Fruit fly (Drosophila melanogaster) whole organism, embryonic: ENCODE data around the gene jet.
A peak's percentile ranks its signal among the peaks of the same experiment; 100 is the strongest.

ENCODE experiments used
- Aef1 ChIP-seq: fragments of 200-800 bp; sonication (Bioruptor generic); IDR thresholded peaks from 3 replicates; pipeline ENCODE4 v1.3.6; 2022; ENCODE audit warnings: missing biosample characterization, missing genetic modification characterization
- CG11560 ChIP-seq: fragments of 200-800 bp; sonication (Bioruptor generic); IDR thresholded peaks from 3 replicates; pipeline ENCODE4 v1.3.6; 2022; ENCODE audit warnings: missing biosample characterization, missing genetic modification characterization
- CG11696 ChIP-seq: fragments of 200-800 bp; sonication (Bioruptor generic); IDR thresholded peaks from 2 replicates; pipeline ENCODE4 v1.3.6; 2022; ENCODE audit warnings: missing biosample characterization, missing genetic modification characterization
- CG12744 ChIP-seq: fragments of 200-800 bp; sonication (Bioruptor generic); optimal IDR thresholded peaks from 2 replicates; lab custom pipeline; 2016; ENCODE audit warnings: missing biosample characterization, missing genetic modification characterization
- CG13624 ChIP-seq: fragments of 200-800 bp; sonication (Bioruptor generic); optimal IDR thresholded peaks from 2 replicates; lab custom pipeline; 2016; ENCODE audit warnings: missing biosample characterization, missing genetic modification characterization
- CG15011 ChIP-seq: fragments of 200-800 bp; sonication (Bioruptor generic); optimal IDR thresholded peaks from 3 replicates; lab custom pipeline; 2018; ENCODE audit warnings: missing biosample characterization, mild to moderate bottlenecking, missing genetic modification characterization
- CG1602 ChIP-seq: fragments of 200-800 bp; sonication (Bioruptor generic); optimal IDR thresholded peaks from 3 replicates; lab custom pipeline; 2016; ENCODE audit warnings: missing biosample characterization, missing genetic modification characterization
- CG17359 ChIP-seq: fragments of 200-800 bp; sonication (Bioruptor generic); optimal IDR thresholded peaks from 3 replicates; lab custom pipeline; 2018; ENCODE audit warnings: missing biosample characterization, mild to moderate bottlenecking, missing genetic modification characterization, moderate library complexity
- CG18262 ChIP-seq: fragments of 200-800 bp; optimal IDR thresholded peaks from 3 replicates; lab custom pipeline; 2019; ENCODE audit warnings: missing biosample characterization, mild to moderate bottlenecking, missing genetic modification characterization, moderate library complexity
- CG2116 ChIP-seq: fragments of 200-800 bp; sonication (Bioruptor generic); optimal IDR thresholded peaks from 3 replicates; lab custom pipeline; 2018; ENCODE audit warnings: missing biosample characterization, mild to moderate bottlenecking, missing genetic modification characterization
- CG32532 ChIP-seq: fragments of 200-800 bp; sonication (Bioruptor generic); IDR thresholded peaks from 2 replicates; pipeline ENCODE4 v1.3.6; 2022; ENCODE audit warnings: missing biosample characterization, missing genetic modification characterization
- CG32767 ChIP-seq: fragments of 200-800 bp; sonication (Bioruptor generic); IDR thresholded peaks from 2 replicates; pipeline ENCODE4 v1.3.6; 2022; ENCODE audit warnings: missing biosample characterization, missing genetic modification characterization
- CG33557 ChIP-seq: fragments of 200-800 bp; sonication (Bioruptor generic); optimal IDR thresholded peaks from 2 replicates; lab custom pipeline; 2019; ENCODE audit warnings: missing biosample characterization, mild to moderate bottlenecking, missing genetic modification characterization, moderate library complexity
- CG3995 ChIP-seq: fragments of 200-800 bp; sonication (Bioruptor generic); optimal IDR thresholded peaks from 3 replicates; lab custom pipeline; 2016; ENCODE audit warnings: missing biosample characterization, missing genetic modification characterization
- CG4404 ChIP-seq: fragments of 200-800 bp; sonication (Bioruptor generic); IDR thresholded peaks from 2 replicates; pipeline ENCODE4 v1.3.6; 2022; ENCODE audit warnings: missing biosample characterization, missing genetic modification characterization
- CG4854 ChIP-seq: fragments of 200-800 bp; sonication (Bioruptor generic); optimal IDR thresholded peaks from 2 replicates; lab custom pipeline; 2016; ENCODE audit warnings: missing biosample characterization, missing genetic modification characterization, inconsistent platforms
- CG7928 ChIP-seq: fragments of 200-800 bp; sonication (Bioruptor generic); optimal IDR thresholded peaks from 2 replicates; lab custom pipeline; 2017; ENCODE audit warnings: missing biosample characterization, mild to moderate bottlenecking, missing genetic modification characterization
- CG8290 ChIP-seq, 3 experiments: fragments of 200-800 bp; sonication (Bioruptor generic); optimal IDR thresholded peaks; 2 replicates each; lab custom pipeline; 2016 to 2019; ENCODE audit warnings: missing biosample characterization in 3 of 3, missing genetic modification characterization in 3 of 3, mild to moderate bottlenecking in 2 of 3, moderate library complexity in 1 of 3
- CG8388 ChIP-seq: fragments of 200-800 bp; sonication (Bioruptor generic); optimal IDR thresholded peaks from 2 replicates; lab custom pipeline; 2019; ENCODE audit warnings: missing biosample characterization, mild to moderate bottlenecking, missing genetic modification characterization, moderate library complexity
- CG8924 ChIP-seq: fragments of 200-800 bp; optimal IDR thresholded peaks from 3 replicates; lab custom pipeline; 2019; ENCODE audit warnings: missing biosample characterization, mild to moderate bottlenecking, missing genetic modification characterization, moderate library complexity
- CG9797 ChIP-seq: fragments of 200-800 bp; sonication (Bioruptor generic); optimal IDR thresholded peaks from 3 replicates; lab custom pipeline; 2018; ENCODE audit warnings: missing biosample characterization, mild to moderate bottlenecking, missing genetic modification characterization
- CrebB ChIP-seq: fragments of 200-800 bp; sonication (Bioruptor generic); optimal IDR thresholded peaks from 3 replicates; lab custom pipeline; 2018; ENCODE audit warnings: missing biosample characterization, mild to moderate bottlenecking, missing genetic modification characterization
- Dip3 ChIP-seq: fragments of 200-800 bp; sonication (Bioruptor generic); optimal IDR thresholded peaks from 3 replicates; lab custom pipeline; 2016; ENCODE audit warnings: missing biosample characterization, missing genetic modification characterization
- Dref ChIP-seq: fragments of 200-800 bp; sonication (Bioruptor generic); IDR thresholded peaks from 2 replicates; pipeline ENCODE4 v1.3.6; 2022; ENCODE audit warnings: missing biosample characterization, missing genetic modification characterization
- E2f2 ChIP-seq: fragments of 200-800 bp; sonication (Bioruptor generic); IDR thresholded peaks from 2 replicates; pipeline ENCODE4 v1.3.6; 2022; ENCODE audit warnings: missing biosample characterization, missing genetic modification characterization
- GATAe ChIP-seq: fragments of 200-800 bp; sonication (Bioruptor generic); conservative IDR thresholded peaks from 2 replicates; pipeline ENCODE4 v1.3.6; 2022; ENCODE audit warnings: missing biosample characterization, missing genetic modification characterization
- HLH4C ChIP-seq: fragments of 200-800 bp; sonication (Bioruptor generic); IDR thresholded peaks from 3 replicates; pipeline ENCODE4 v1.3.6; 2022; ENCODE audit warnings: missing biosample characterization, missing genetic modification characterization; ENCODE audit not compliant: partially characterized antibody
- Hsf ChIP-seq: fragments of 200-800 bp; sonication (Bioruptor generic); optimal IDR thresholded peaks from 3 replicates; lab custom pipeline; 2016; ENCODE audit warnings: missing biosample characterization, missing genetic modification characterization
- Lhr ChIP-seq: fragments of 200-800 bp; sonication (Bioruptor generic); optimal IDR thresholded peaks from 3 replicates; lab custom pipeline; 2017; ENCODE audit warnings: mild to moderate bottlenecking, missing biosample characterization, missing genetic modification reagents, missing genetic modification characterization
- Lpt ChIP-seq: fragments of >200 bp; optimal IDR thresholded peaks from 2 replicates; lab custom pipeline; 2018; ENCODE audit warnings: missing biosample characterization, missing genetic modification characterization
- Med ChIP-seq: fragments of 200-800 bp; sonication (Bioruptor generic); peaks from one replicate; lab custom pipeline; 2016; ENCODE audit warnings: missing biosample characterization, missing genetic modification characterization, mild to moderate bottlenecking, inconsistent platforms, moderate library complexity
- NC2α ChIP-seq: fragments of 200-800 bp; sonication (Bioruptor generic); optimal IDR thresholded peaks from 2 replicates; lab custom pipeline; 2016; ENCODE audit warnings: missing biosample characterization, missing genetic modification characterization
- NK7.1 ChIP-seq: fragments of 200-800 bp; sonication (Bioruptor generic); optimal IDR thresholded peaks from 3 replicates; lab custom pipeline; 2016; ENCODE audit warnings: missing biosample characterization, missing genetic modification characterization
- Tbp ChIP-seq: fragments of >200 bp; optimal IDR thresholded peaks from 2 replicates; lab custom pipeline; 2018; ENCODE audit warnings: missing biosample characterization, missing genetic modification characterization
- ash1 ChIP-seq: fragments of 200-800 bp; sonication (Bioruptor generic); optimal IDR thresholded peaks from 2 replicates; lab custom pipeline; 2018; ENCODE audit warnings: missing biosample characterization, mild to moderate bottlenecking, missing genetic modification characterization
- br ChIP-seq: fragments of >200 bp; optimal IDR thresholded peaks from 2 replicates; lab custom pipeline; 2017
- cas ChIP-seq: fragments of 200-800 bp; sonication (Bioruptor generic); IDR thresholded peaks from 2 replicates; pipeline ENCODE4 v1.3.6; 2022; ENCODE audit warnings: missing biosample characterization, missing genetic modification characterization
- chn ChIP-seq: fragments of 200-800 bp; sonication (Bioruptor generic); optimal IDR thresholded peaks from 2 replicates; lab custom pipeline; 2016; ENCODE audit warnings: missing biosample characterization, missing genetic modification characterization
- crp ChIP-seq, 2 experiments: fragments of 200-800 bp; sonication (Bioruptor generic); optimal IDR thresholded peaks; 2 replicates in 1 of 2; 3 replicates in 1 of 2; lab custom pipeline; 2017; ENCODE audit warnings: missing biosample characterization in 2 of 2, missing genetic modification characterization in 2 of 2, mild to moderate bottlenecking in 1 of 2, moderate library complexity in 1 of 2
- dimm ChIP-seq: fragments of 200-800 bp; sonication (Bioruptor generic); IDR thresholded peaks from 2 replicates; pipeline ENCODE4 v1.3.6; 2022; ENCODE audit warnings: missing biosample characterization, missing genetic modification characterization
- dm ChIP-seq: fragments of 200-800 bp; sonication (Bioruptor generic); optimal IDR thresholded peaks from 3 replicates; lab custom pipeline; 2016; ENCODE audit warnings: missing biosample characterization, missing genetic modification characterization
- eyg ChIP-seq: fragments of 200-800 bp; sonication (Bioruptor generic); optimal IDR thresholded peaks from 3 replicates; lab custom pipeline; 2016; ENCODE audit warnings: missing biosample characterization, missing genetic modification characterization
- gfzf ChIP-seq: fragments of 200-800 bp; sonication (Bioruptor generic); optimal IDR thresholded peaks from 2 replicates; lab custom pipeline; 2016; ENCODE audit warnings: missing biosample characterization, mild to moderate bottlenecking, missing genetic modification characterization, moderate library complexity
- hbn ChIP-seq: fragments of 200-800 bp; sonication (Bioruptor generic); IDR thresholded peaks from 2 replicates; pipeline ENCODE4 v1.3.6; 2022; ENCODE audit warnings: missing biosample characterization, missing genetic modification characterization; ENCODE audit not compliant: partially characterized antibody
- pho ChIP-seq: fragments of 200-800 bp; sonication (Bioruptor generic); optimal IDR thresholded peaks from 2 replicates; lab custom pipeline; 2016; ENCODE audit warnings: missing biosample characterization, missing genetic modification characterization
- pita ChIP-seq: fragments of 200-800 bp; sonication (Bioruptor generic); optimal IDR thresholded peaks from 2 replicates; lab custom pipeline; 2017; ENCODE audit warnings: missing biosample characterization, mild to moderate bottlenecking, missing genetic modification characterization
- pum ChIP-seq: fragments of 200-800 bp; sonication (Bioruptor generic); optimal IDR thresholded peaks from 2 replicates; lab custom pipeline; 2016; ENCODE audit warnings: missing biosample characterization, missing genetic modification characterization
- sens ChIP-seq: fragments of 200-800 bp; sonication (Bioruptor generic); peaks from one replicate; lab custom pipeline; 2016; ENCODE audit warnings: missing biosample characterization, missing genetic modification characterization
- ttk ChIP-seq: fragments of 200-800 bp; sonication (Bioruptor generic); IDR thresholded peaks from 2 replicates; pipeline ENCODE4 v2.1.2; 2022; ENCODE audit warnings: missing biosample characterization, missing genetic modification characterization
- usp ChIP-seq: fragments of >200 bp; optimal IDR thresholded peaks from 2 replicates; lab custom pipeline; 2017; ENCODE audit warnings: missing biosample characterization, missing genetic modification characterization
- zen ChIP-seq: fragments of 200-800 bp; sonication (Bioruptor generic); optimal IDR thresholded peaks from 3 replicates; lab custom pipeline; 2018; ENCODE audit warnings: missing biosample characterization, mild to moderate bottlenecking, missing genetic modification characterization, moderate library complexity
- zfh1 ChIP-seq: fragments of 200-800 bp; sonication (Bioruptor generic); IDR thresholded peaks from 3 replicates; pipeline ENCODE4 v1.3.6; 2022; ENCODE audit warnings: missing biosample characterization, missing genetic modification characterization

The jet gene

DNA sequence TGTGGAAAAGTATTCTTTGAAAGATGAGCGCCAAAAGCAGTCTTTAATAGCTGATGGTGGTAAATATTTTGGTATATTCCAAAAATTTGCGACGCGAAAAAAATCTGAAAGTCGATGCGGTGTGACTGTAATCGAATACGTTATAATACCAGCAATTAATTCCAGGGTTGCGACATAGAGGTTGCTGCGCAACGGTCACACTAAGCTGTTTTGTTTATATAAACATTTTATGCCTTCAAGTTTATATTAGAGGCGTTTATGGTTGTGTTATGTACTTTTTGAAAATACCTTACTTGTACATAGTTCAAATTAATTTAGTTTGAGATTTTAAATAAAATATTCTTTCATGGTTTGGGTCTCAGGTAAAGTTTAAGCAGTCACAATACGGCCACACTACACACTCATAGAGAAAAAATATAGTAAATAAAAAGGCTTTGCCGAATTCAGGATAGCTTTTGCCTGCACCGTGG, 21.8 kb upstream of the jet start, which contains the start of gene CG14043 (continued):
- TF ChIP-seq CG15011 (GFP tag; lab: Kevin White, UChicago), result no peak
- no peak for TF ChIP-seq CG4404 (GFP tag; lab: Robert Waterston, UW)
- TF ChIP-seq dimm (GFP tag; lab: Robert Waterston, UW), result no peak
- peak; percentile 37 for TF ChIP-seq chn (GFP tag; lab: Kevin White, UChicago)
- TF ChIP-seq CG12744, result no peak
- no peak for TF ChIP-seq GATAe
- TF ChIP-seq CG9797 (GFP tag; lab: Kevin White, UChicago), result peak; percentile 99
- TF ChIP-seq CG7928 (GFP tag; lab: Kevin White, UChicago), result peak; percentile 91
- no peak for TF ChIP-seq CrebB (tag; lab: Kevin White, UChicago)
- TF ChIP-seq pita, result peak; percentile 62
- TF ChIP-seq CG13624 (GFP tag; lab: Kevin White, UChicago), result peak; percentile 54
- TF ChIP-seq zen (tag; lab: Kevin White, UChicago), result peak; percentile 68
- TF ChIP-seq CG32767, result no peak
- TF ChIP-seq CG2116 (GFP tag; lab: Kevin White, UChicago), result peak; percentile 55
- no peak for TF ChIP-seq HLH4C (GFP tag; lab: Robert Waterston, UW)
- TF ChIP-seq CG32532, result 0 out of 2 replicates have a peak, but pooled peaks have one; percentile 21
- peak; percentile 85 for TF ChIP-seq sens (GFP tag; lab: Kevin White, UChicago)
- TF ChIP-seq br (lab: Kevin White, UChicago), result no peak
- TF ChIP-seq usp (GFP tag; lab: Kevin White, UChicago), result no peak
- TF ChIP-seq pho (GFP tag; lab: Kevin White, UChicago), result peak; percentile 39
- TF ChIP-seq NC2α (GFP tag; lab: Kevin White, UChicago), result no peak
- TF ChIP-seq CG3995 (GFP tag; lab: Kevin White, UChicago), result peak; percentile 0
- TF ChIP-seq crp (GFP tag; optimal IDR thresholded peaks at IDR 0.05; lab: Kevin White, UChicago), result peak in 1 of 2 experiments; percentile 43
- no peak for TF ChIP-seq eyg (GFP tag; lab: Kevin White, UChicago)
- TF ChIP-seq Hsf (GFP tag; lab: Kevin White, UChicago), result peak; percentile 48
- TF ChIP-seq Aef1, result no peak
- peak; percentile 21 for TF ChIP-seq CG1602
- no peak for TF ChIP-seq CG11696 (GFP tag; lab: Robert Waterston, UW)
- TF ChIP-seq pum (GFP tag; lab: Kevin White, UChicago), result peak; percentile 22
- TF ChIP-seq Tbp (GFP tag; lab: Kevin White, UChicago), result no peak
- peak; percentile 98 for TF ChIP-seq gfzf (GFP tag; lab: Kevin White, UChicago)
- no peak for TF ChIP-seq zfh1 (GFP tag; lab: Robert Waterston, UW)
- TF ChIP-seq ttk (GFP tag; lab: Robert Waterston, UW), result no peak
- no peak for TF ChIP-seq CG33557
- no peak for TF ChIP-seq CG4854 (GFP tag; lab: Kevin White, UChicago)
- TF ChIP-seq Lhr (GFP tag; lab: Kevin White, UChicago), result peak; percentile 85
- peak; percentile 35 for TF ChIP-seq dm (GFP tag; lab: Kevin White, UChicago)
- TF ChIP-seq NK7.1 (GFP tag; lab: Kevin White, UChicago), result no peak
- no peak for TF ChIP-seq Lpt
- no peak for TF ChIP-seq cas
- TF ChIP-seq ash1 (GFP tag; lab: Kevin White, UChicago), result no peak
- peak; percentile 38; the same call in 1 of the 2 replicates for TF ChIP-seq hbn (GFP tag; lab: Robert Waterston, UW)
- TF ChIP-seq Dref (GFP tag; lab: Robert Waterston, UW), result peak; percentile 36; the same call in 1 of the 2 replicates
- TF ChIP-seq CG17359 (tag; lab: Kevin White, UChicago), result peak; percentile 10
- TF ChIP-seq Med (GFP tag; lab: Kevin White, UChicago), result peak; percentile 73
- peak; percentile 1 for TF ChIP-seq CG8290 (GFP tag; optimal IDR thresholded peaks at IDR 0.05; lab: Kevin White, UChicago)
- TF ChIP-seq CG8290 (tag; optimal IDR thresholded peaks at IDR 0.05; lab: Kevin White, UChicago), result no peak
- no peak for TF ChIP-seq CG8388 (GFP tag; lab: Kevin White, UChicago)
- peak; percentile 32 for TF ChIP-seq Dip3 (GFP tag; lab: Kevin White, UChicago)
- TF ChIP-seq CG8924 (tag; lab: Kevin White, UChicago), result peak; percentile 66
- peak; percentile 32; the same call in 1 of the 3 replicates for TF ChIP-seq CG11560 (tag; lab: Robert Waterston, UW)
- TF ChIP-seq E2f2 (GFP tag; lab: Robert Waterston, UW), result peak; percentile 83
- peak; percentile 31 for TF ChIP-seq CG18262 (tag; lab: Kevin White, UChicago)
